Fruit fly (Drosophila melanogaster) S2 (cell line): Measurements from ENCODE around the gene CG31819.

ENCODE experiments used
- CG8478 ChIP-seq: fragments of >200 bp; optimal IDR thresholded peaks from 2 replicates; lab custom pipeline; 2018
- CTCF ChIP-seq, 2 experiments: fragments of >200 bp; optimal IDR thresholded peaks; 2 replicates each; lab custom pipeline; 2018

- no peak for TF ChIP-seq CTCF (optimal IDR thresholded peaks at IDR 0.05; lab: Kevin White, UChicago)
- no peak for TF ChIP-seq CG8478 (lab: Kevin White, UChicago)
These were observed 20.0 kb downstream of the CG31819 start, which contains the start of gene Ca-Ma2d for dm6 chr2L:16231265-16231664.
